Fruit fly (Drosophila melanogaster) whole organism, embryonic: ENCODE measurements around the gene CG12224.

Experiments used
- Bdp1 ChIP-seq: fragments of 200-800 bp; sonication (Bioruptor generic); optimal IDR thresholded peaks from 3 replicates; lab custom pipeline; 2016; ENCODE audit warnings: missing biosample characterization, missing genetic modification characterization
- Bteb2 ChIP-seq: fragments of 200-800 bp; sonication (Bioruptor generic); optimal IDR thresholded peaks from 2 replicates; lab custom pipeline; 2016; ENCODE audit warnings: missing biosample characterization, missing genetic modification characterization
- CG11093 ChIP-seq: fragments of 200-800 bp; sonication (Bioruptor generic); IDR thresholded peaks from 3 replicates; pipeline ENCODE4 v1.3.6; 2022; ENCODE audit warnings: missing biosample characterization, missing genetic modification characterization
- CG11723 ChIP-seq: fragments of 200-800 bp; sonication (Bioruptor generic); optimal IDR thresholded peaks from 2 replicates; lab custom pipeline; 2017; ENCODE audit warnings: missing biosample characterization, mild to moderate bottlenecking, missing genetic modification characterization
- CG12236 ChIP-seq: fragments of 200-800 bp; sonication (Bioruptor generic); optimal IDR thresholded peaks from 2 replicates; lab custom pipeline; 2016; ENCODE audit warnings: missing biosample characterization, missing genetic modification characterization
- CG14050 ChIP-seq: fragments of 200-800 bp; sonication (Bioruptor generic); IDR thresholded peaks from 3 replicates; pipeline ENCODE4 v1.3.6; 2022; ENCODE audit warnings: missing biosample characterization, missing genetic modification characterization
- CG17385 ChIP-seq: fragments of 200-800 bp; sonication (Bioruptor generic); optimal IDR thresholded peaks from 3 replicates; lab custom pipeline; 2018; ENCODE audit warnings: missing biosample characterization, mild to moderate bottlenecking, missing genetic modification characterization
- CG32532 ChIP-seq: fragments of 200-800 bp; sonication (Bioruptor generic); IDR thresholded peaks from 2 replicates; pipeline ENCODE4 v1.3.6; 2022; ENCODE audit warnings: missing biosample characterization, missing genetic modification characterization
- CG4328 ChIP-seq: fragments of 200-800 bp; sonication (Bioruptor generic); optimal IDR thresholded peaks from 3 replicates; lab custom pipeline; 2017; ENCODE audit warnings: missing biosample characterization, missing genetic modification reagents, missing genetic modification characterization
- CG4617 ChIP-seq: fragments of 200-800 bp; sonication (Bioruptor generic); optimal IDR thresholded peaks from 3 replicates; lab custom pipeline; 2016; ENCODE audit warnings: missing biosample characterization, missing genetic modification characterization, borderline replicate concordance
- CG6689 ChIP-seq: fragments of 200-800 bp; sonication (Bioruptor generic); IDR thresholded peaks from 2 replicates; pipeline ENCODE4 v1.3.6; 2022; ENCODE audit warnings: missing biosample characterization, missing genetic modification characterization
- CG7271 ChIP-seq: fragments of 200-800 bp; sonication (Bioruptor generic); optimal IDR thresholded peaks from 2 replicates; lab custom pipeline; 2018; ENCODE audit warnings: missing biosample characterization, mild to moderate bottlenecking, missing genetic modification characterization, moderate library complexity
- CG7357 ChIP-seq: fragments of 200-800 bp; sonication (Bioruptor generic); IDR thresholded peaks from 3 replicates; pipeline ENCODE4 v1.3.6; 2022; ENCODE audit warnings: missing biosample characterization, missing genetic modification characterization
- CG9215 ChIP-seq: fragments of 200-800 bp; sonication (Bioruptor generic); IDR thresholded peaks from 2 replicates; pipeline ENCODE4 v1.3.6; 2022; ENCODE audit warnings: missing biosample characterization, missing genetic modification characterization
- CG9727 ChIP-seq: fragments of 200-800 bp; sonication (Bioruptor generic); optimal IDR thresholded peaks from 3 replicates; lab custom pipeline; 2017; ENCODE audit warnings: missing biosample characterization, mild to moderate bottlenecking, missing genetic modification characterization
- Dad ChIP-seq: fragments of 200-800 bp; sonication (Bioruptor generic); optimal IDR thresholded peaks from 3 replicates; lab custom pipeline; 2016; ENCODE audit warnings: missing biosample characterization, missing genetic modification characterization
- Elba2 ChIP-seq: fragments of 200-800 bp; sonication (Bioruptor generic); optimal IDR thresholded peaks from 3 replicates; lab custom pipeline; 2016; ENCODE audit warnings: missing biosample characterization, missing genetic modification characterization
- Hand ChIP-seq: fragments of 200-800 bp; sonication (Bioruptor generic); optimal IDR thresholded peaks from 2 replicates; lab custom pipeline; 2017; ENCODE audit warnings: mild to moderate bottlenecking, missing biosample characterization, missing genetic modification reagents, missing genetic modification characterization
- MBD-R2 ChIP-seq: fragments of 200-800 bp; sonication (Bioruptor generic); IDR thresholded peaks from 2 replicates; pipeline ENCODE4 v1.3.6; 2022; ENCODE audit warnings: missing biosample characterization, missing genetic modification characterization
- Mad ChIP-seq: fragments of 200-800 bp; sonication (Bioruptor generic); optimal IDR thresholded peaks from 2 replicates; lab custom pipeline; 2016; ENCODE audit warnings: missing biosample characterization, missing genetic modification characterization
- Nf-YC ChIP-seq: fragments of 200-800 bp; optimal IDR thresholded peaks from 3 replicates; lab custom pipeline; 2019; ENCODE audit warnings: missing biosample characterization, mild to moderate bottlenecking, missing genetic modification characterization, moderate library complexity
- PHDP ChIP-seq: fragments of 200-800 bp; sonication (Bioruptor generic); optimal IDR thresholded peaks from 3 replicates; lab custom pipeline; 2018; ENCODE audit warnings: missing biosample characterization, mild to moderate bottlenecking, missing genetic modification characterization, moderate library complexity
- Sin3A ChIP-seq: fragments of >200 bp; optimal IDR thresholded peaks from 2 replicates; lab custom pipeline; 2018
- Sox100B ChIP-seq: fragments of 200-800 bp; sonication (Bioruptor generic); optimal IDR thresholded peaks from 3 replicates; lab custom pipeline; 2018; ENCODE audit warnings: missing biosample characterization, mild to moderate bottlenecking, missing genetic modification characterization
- Sry-β ChIP-seq: fragments of 200-800 bp; sonication (Bioruptor generic); optimal IDR thresholded peaks from 2 replicates; lab custom pipeline; 2018; ENCODE audit warnings: missing biosample characterization, mild to moderate bottlenecking, missing genetic modification characterization, moderate library complexity
- Ssrp ChIP-seq: fragments of 200-800 bp; sonication (Bioruptor generic); optimal IDR thresholded peaks from 2 replicates; lab custom pipeline; 2018; ENCODE audit warnings: missing biosample characterization, mild to moderate bottlenecking, missing genetic modification characterization, moderate library complexity
- Usf ChIP-seq: fragments of 200-800 bp; sonication (Bioruptor generic); optimal IDR thresholded peaks from 2 replicates; lab custom pipeline; 2017; ENCODE audit warnings: missing genotype, missing biosample characterization, missing genetic modification characterization
- cato ChIP-seq: fragments of 200-800 bp; sonication (Bioruptor generic); optimal IDR thresholded peaks from 2 replicates; lab custom pipeline; 2016; ENCODE audit warnings: missing biosample characterization, missing genetic modification characterization, borderline replicate concordance
- dysf ChIP-seq: fragments of 200-800 bp; sonication (Bioruptor generic); IDR thresholded peaks from 3 replicates; pipeline ENCODE4 v1.3.6; 2022; ENCODE audit warnings: missing biosample characterization, missing genetic modification characterization
- eve ChIP-seq, 2 experiments: fragments of >200 bp; optimal IDR thresholded peaks; 2 replicates each; lab custom pipeline; 2017; ENCODE audit warnings: missing biosample characterization in 2 of 2, missing genetic modification characterization in 2 of 2
- fd3F ChIP-seq: fragments of 200-800 bp; sonication (Bioruptor generic); optimal IDR thresholded peaks from 2 replicates; lab custom pipeline; 2018; ENCODE audit warnings: missing biosample characterization, mild to moderate bottlenecking, missing genetic modification characterization, moderate library complexity
- fd96Cb ChIP-seq: fragments of 200-800 bp; sonication (Bioruptor generic); optimal IDR thresholded peaks from 2 replicates; lab custom pipeline; 2018; ENCODE audit warnings: missing biosample characterization, mild to moderate bottlenecking, missing genetic modification characterization, moderate library complexity
- grau ChIP-seq: fragments of 200-800 bp; optimal IDR thresholded peaks from 3 replicates; lab custom pipeline; 2019; ENCODE audit warnings: missing biosample characterization, mild to moderate bottlenecking, missing genetic modification characterization, moderate library complexity
- grn ChIP-seq: fragments of 200-800 bp; sonication (Bioruptor generic); optimal IDR thresholded peaks from 3 replicates; lab custom pipeline; 2017; ENCODE audit warnings: missing biosample characterization, missing genetic modification characterization
- hbn ChIP-seq: fragments of 200-800 bp; sonication (Bioruptor generic); IDR thresholded peaks from 2 replicates; pipeline ENCODE4 v1.3.6; 2022; ENCODE audit warnings: missing biosample characterization, missing genetic modification characterization; ENCODE audit not compliant: partially characterized antibody
- hkb ChIP-seq, 2 experiments: fragments of 200-800 bp in 1 of 2; fragments of >200 bp in 1 of 2; sonication (Bioruptor generic) in 1 of 2; IDR thresholded peaks in 1 of 2; optimal IDR thresholded peaks in 1 of 2; 2 replicates each; pipeline versions ENCODE4 v1.3.6 to Lab custom; 2017 to 2022; ENCODE audit warnings: missing biosample characterization in 1 of 2, missing genetic modification characterization in 1 of 2
- ind ChIP-seq: fragments of 200-800 bp; sonication (Bioruptor generic); optimal IDR thresholded peaks from 3 replicates; lab custom pipeline; 2016; ENCODE audit warnings: missing biosample characterization, missing genetic modification characterization
- kah ChIP-seq: fragments of 200-800 bp; sonication (Bioruptor generic); optimal IDR thresholded peaks from 2 replicates; lab custom pipeline; 2018; ENCODE audit warnings: missing biosample characterization, mild to moderate bottlenecking, missing genetic modification characterization
- lola ChIP-seq, 3 experiments: fragments of >200 bp in 2 of 3; fragments of 200-800 bp in 1 of 3; sonication (Bioruptor generic) in 1 of 3; optimal IDR thresholded peaks; 2 replicates each; lab custom pipeline; 2017 to 2019; ENCODE audit warnings: missing biosample characterization in 3 of 3, missing genetic modification characterization in 3 of 3, mild to moderate bottlenecking in 1 of 3, moderate library complexity in 1 of 3
- maf-S ChIP-seq: fragments of 200-800 bp; sonication (Bioruptor generic); optimal IDR thresholded peaks from 2 replicates; lab custom pipeline; 2016; ENCODE audit warnings: missing biosample characterization, missing genetic modification characterization
- onecut ChIP-seq: fragments of 200-800 bp; sonication (Bioruptor generic); IDR thresholded peaks from 2 replicates; pipeline ENCODE4 v1.3.6; 2022; ENCODE audit warnings: missing biosample characterization, missing genetic modification characterization
- pho ChIP-seq: fragments of 200-800 bp; sonication (Bioruptor generic); optimal IDR thresholded peaks from 2 replicates; lab custom pipeline; 2016; ENCODE audit warnings: missing biosample characterization, missing genetic modification characterization
- phol ChIP-seq: fragments of 200-800 bp; sonication (Bioruptor generic); optimal IDR thresholded peaks from 3 replicates; lab custom pipeline; 2018; ENCODE audit warnings: missing biosample characterization, mild to moderate bottlenecking, missing genetic modification characterization, moderate library complexity
- prd ChIP-seq, 3 experiments: fragments of >200 bp in 2 of 3; fragments of 200-800 bp in 1 of 3; sonication (Bioruptor generic) in 1 of 3; optimal IDR thresholded peaks in 2 of 3; IDR thresholded peaks in 1 of 3; 2 replicates in 2 of 3; 3 replicates in 1 of 3; pipeline versions ENCODE4 v1.3.6 to Lab custom; 2017 to 2022; ENCODE audit warnings: missing biosample characterization in 1 of 3, missing genetic modification characterization in 1 of 3
- pum ChIP-seq: fragments of 200-800 bp; sonication (Bioruptor generic); optimal IDR thresholded peaks from 2 replicates; lab custom pipeline; 2016; ENCODE audit warnings: missing biosample characterization, missing genetic modification characterization
- sqz ChIP-seq: fragments of 200-800 bp; sonication (Bioruptor generic); optimal IDR thresholded peaks from 3 replicates; lab custom pipeline; 2018; ENCODE audit warnings: missing biosample characterization, mild to moderate bottlenecking, missing genetic modification characterization
- sug ChIP-seq: fragments of 200-800 bp; optimal IDR thresholded peaks from 2 replicates; lab custom pipeline; 2019; ENCODE audit warnings: missing biosample characterization, mild to moderate bottlenecking, missing genetic modification characterization, moderate library complexity
- vfl ChIP-seq: fragments of 200-800 bp; sonication (Bioruptor generic); optimal IDR thresholded peaks from 2 replicates; lab custom pipeline; 2016; ENCODE audit warnings: missing biosample characterization, missing genetic modification characterization
- zen ChIP-seq: fragments of 200-800 bp; sonication (Bioruptor generic); optimal IDR thresholded peaks from 3 replicates; lab custom pipeline; 2018; ENCODE audit warnings: missing biosample characterization, mild to moderate bottlenecking, missing genetic modification characterization, moderate library complexity
- zfh1 ChIP-seq: fragments of 200-800 bp; sonication (Bioruptor generic); IDR thresholded peaks from 3 replicates; pipeline ENCODE4 v1.3.6; 2022; ENCODE audit warnings: missing biosample characterization, missing genetic modification characterization

CG12224 gene

DNA sequence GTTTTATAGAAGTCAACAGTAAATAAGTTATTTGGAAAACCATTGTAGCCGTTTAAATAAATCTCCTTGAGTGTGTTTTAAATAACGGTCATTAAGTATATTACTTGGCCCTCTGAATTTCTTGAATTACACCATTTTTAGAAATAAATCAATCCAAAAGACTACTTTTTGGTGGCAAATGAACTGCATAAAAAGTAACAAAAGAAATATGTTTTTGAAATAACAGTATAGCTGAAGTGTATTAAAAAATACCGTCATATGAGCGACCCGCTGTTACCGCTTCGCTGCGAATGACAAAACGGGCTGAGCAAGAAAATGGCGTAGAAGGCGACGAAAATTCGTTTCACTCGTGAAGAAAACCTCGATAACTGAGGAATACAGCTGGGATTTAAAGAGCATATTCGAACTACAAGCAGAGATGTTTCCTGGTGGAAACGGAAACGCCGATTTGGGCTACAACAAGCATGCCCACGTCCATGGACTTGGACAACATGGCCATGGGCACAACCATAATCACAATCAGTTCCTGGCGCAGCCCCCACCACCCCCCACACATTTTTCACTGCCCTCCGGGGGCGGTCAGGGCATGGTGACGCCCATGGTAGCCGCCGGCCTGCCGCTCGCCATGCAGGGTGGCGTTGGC is 32.4 kb downstream of the CG12224 start, which contains the start of gene CG31211 (continued):
- TF ChIP-seq hkb (optimal IDR thresholded peaks at IDR 0.05; lab: Kevin White, UChicago) (no peak), hkb (GFP tag; IDR thresholded peaks at IDR 0.05; lab: Robert Waterston, UW) (no peak), onecut (GFP tag; lab: Robert Waterston, UW) (no peak), fd96Cb (tag; lab: Kevin White, UChicago) (no peak), grn (GFP tag; lab: Kevin White, UChicago) (no peak), CG6689 (GFP tag; lab: Robert Waterston, UW) (no peak), CG11093 (GFP tag; lab: Robert Waterston, UW) (no peak), hbn (GFP tag; lab: Robert Waterston, UW) (no peak), Dad (no peak), Elba2 (GFP tag; lab: Kevin White, UChicago) (no peak), phol (tag; lab: Kevin White, UChicago) (peak; percentile 96), prd (optimal IDR thresholded peaks at IDR 0.05; lab: Kevin White, UChicago) (no peak), prd (GFP tag; IDR thresholded peaks at IDR 0.05; lab: Robert Waterston, UW) (no peak), pum (no peak), ind (GFP tag; lab: Kevin White, UChicago) (no peak), MBD-R2 (GFP tag; lab: Robert Waterston, UW) (no peak), Usf (GFP tag; lab: Kevin White, UChicago) (no peak), pho (GFP tag; lab: Kevin White, UChicago) (no peak), CG9727 (no peak), zfh1 (GFP tag; lab: Robert Waterston, UW) (no peak), CG17385 (GFP tag; lab: Kevin White, UChicago) (no peak), Bdp1 (GFP tag; lab: Kevin White, UChicago) (no peak), Ssrp (tag; lab: Kevin White, UChicago) (no peak), sug (no peak), CG4328 (no peak), Nf-YC (peak; percentile 7), CG9215 (GFP tag; lab: Robert Waterston, UW) (no peak), CG4617 (peak; percentile 70), cato (GFP tag; lab: Kevin White, UChicago) (no peak), grau (peak; percentile 4), maf-S (GFP tag; lab: Kevin White, UChicago) (no peak), fd3F (GFP tag; lab: Kevin White, UChicago) (no peak), kah (GFP tag; lab: Kevin White, UChicago) (no peak), CG7357 (no peak), zen (tag; lab: Kevin White, UChicago) (no peak), Hand (GFP tag; lab: Kevin White, UChicago) (no peak), Sry-β (no peak), vfl (no peak), lola (GFP tag; optimal IDR thresholded peaks at IDR 0.05; lab: Kevin White, UChicago) (no peak), CG11723 (GFP tag; lab: Kevin White, UChicago) (no peak), sqz (GFP tag; lab: Kevin White, UChicago) (no peak), CG7271 (tag; lab: Kevin White, UChicago) (no peak), dysf (GFP tag; lab: Robert Waterston, UW) (no peak), PHDP (tag; lab: Kevin White, UChicago) (no peak), CG14050 (GFP tag; lab: Robert Waterston, UW) (no peak), Sox100B (GFP tag; lab: Kevin White, UChicago) (no peak), CG32532 (no peak), CG12236 (GFP tag; lab: Kevin White, UChicago) (no peak), Mad (GFP tag; lab: Kevin White, UChicago) (no peak), eve (GFP tag; optimal IDR thresholded peaks at IDR 0.05; lab: Kevin White, UChicago) (no peak), Bteb2 (GFP tag; lab: Kevin White, UChicago) (no peak), Sin3A (lab: Kevin White, UChicago) (no peak)
